Worm (Caenorhabditis elegans): ENCODE data around the gene Y55D5A.4.

- no peak for TF ChIP-seq ama-1 (optimal IDR thresholded peaks at IDR 0.05)
- no peak for TF ChIP-seq aly-2 (tag; optimal IDR thresholded peaks at IDR 0.05)
- TF ChIP-seq snpc-4 (tag; optimal IDR thresholded peaks at IDR 0.05), result no peak
- no peak for TF ChIP-seq zag-1 (tag; optimal IDR thresholded peaks at IDR 0.05)
- TF ChIP-seq lsy-2 (tag; optimal IDR thresholded peaks at IDR 0.05), result no peak
- no peak for TF ChIP-seq lin-13 (GFP tag; optimal IDR thresholded peaks at IDR 0.05)
- TF ChIP-seq blmp-1 (tag; optimal IDR thresholded peaks at IDR 0.05; ENCODE audit: insufficient read depth), result no peak
- TF ChIP-seq skn-1 (tag; optimal IDR thresholded peaks at IDR 0.05), result no peak
- no peak for TF ChIP-seq nhr-129 (tag; optimal IDR thresholded peaks at IDR 0.05)
- TF ChIP-seq dmd-4 (tag; optimal IDR thresholded peaks at IDR 0.05), result no peak
- no peak for TF ChIP-seq unc-39 (tag; optimal IDR thresholded peaks at IDR 0.05)
- TF ChIP-seq unc-55 (GFP tag; optimal IDR thresholded peaks at IDR 0.05), result no peak
- TF ChIP-seq elt-3 (tag; optimal IDR thresholded peaks at IDR 0.05), result no peak
- TF ChIP-seq egl-27 (tag; optimal IDR thresholded peaks at IDR 0.05), result no peak
These were observed 14.2 kb downstream of the Y55D5A.4 start, which contains the start of gene Y55D5A.3 for ce11 chrIII:2975689-2976088.

Measured in whole organism, L2 larva.